Worm (Caenorhabditis elegans) whole organism, late embryonic: Measurements from ENCODE around the gene C27H5.2.

ENCODE experiments used
- C08G9.2 ChIP-seq: sonication (generic microtip); optimal IDR thresholded peaks from 2 replicates; lab custom pipeline; 2016; ENCODE audit warnings: mild to moderate bottlenecking, missing genetic modification characterization, moderate library complexity, missing compliant biosample characterization
- C38D4.7 ChIP-seq: fragments of 200-800 bp; sonication (Bioruptor generic); optimal IDR thresholded peaks from 2 replicates; lab custom pipeline; 2018; ENCODE audit warnings: mild to moderate bottlenecking, missing genetic modification characterization, moderate library complexity, missing compliant biosample characterization
- F13H6.1 ChIP-seq: sonication (generic microtip); optimal IDR thresholded peaks from 2 replicates; lab custom pipeline; 2016; ENCODE audit warnings: missing genetic modification characterization, missing compliant biosample characterization
- K09A11.1 ChIP-seq: sonication (generic microtip); optimal IDR thresholded peaks from 2 replicates; lab custom pipeline; 2017; ENCODE audit warnings: antibody characterized with exemption, mild to moderate bottlenecking, missing genetic modification characterization, missing compliant biosample characterization; ENCODE audit not compliant: insufficient read depth
- T23F11.4 ChIP-seq: fragments of 200-800 bp; sonication (Bioruptor generic); optimal IDR thresholded peaks from 2 replicates; lab custom pipeline; 2018; ENCODE audit warnings: mild to moderate bottlenecking, missing genetic modification characterization, missing compliant biosample characterization
- Y22D7AL.16 ChIP-seq: sonication (generic microtip); optimal IDR thresholded peaks from 2 replicates; lab custom pipeline; 2016; ENCODE audit warnings: missing genetic modification characterization, missing compliant biosample characterization
- ama-1 ChIP-seq: fragments of 150-350 bp; optimal IDR thresholded peaks from 2 replicates; lab custom pipeline; 2014
- ceh-14 ChIP-seq: sonication (generic microtip); optimal IDR thresholded peaks from 2 replicates; lab custom pipeline; 2016; ENCODE audit warnings: missing genotype, missing genetic modification characterization, missing compliant biosample characterization
- ceh-19 ChIP-seq: fragments of 200-800 bp; sonication (Bioruptor generic); optimal IDR thresholded peaks from 2 replicates; lab custom pipeline; 2018; ENCODE audit warnings: mild to moderate bottlenecking, missing genetic modification characterization, missing compliant biosample characterization
- ceh-2 ChIP-seq: sonication (generic microtip); optimal IDR thresholded peaks from 2 replicates; lab custom pipeline; 2016; ENCODE audit warnings: missing genotype, missing genetic modification characterization, missing compliant biosample characterization
- ceh-24 ChIP-seq: sonication (generic microtip); optimal IDR thresholded peaks from 2 replicates; lab custom pipeline; 2016; ENCODE audit warnings: mild to moderate bottlenecking, missing genetic modification characterization, missing compliant biosample characterization
- ceh-30 ChIP-seq: fragments of 150-350 bp; optimal IDR thresholded peaks from 2 replicates; lab custom pipeline; 2014; ENCODE audit warnings: missing biosample characterization, missing genetic modification characterization
- ceh-31 ChIP-seq: sonication (generic microtip); optimal IDR thresholded peaks from 2 replicates; lab custom pipeline; 2016; ENCODE audit warnings: missing genetic modification characterization, missing compliant biosample characterization
- ceh-45 ChIP-seq: fragments of 200-800 bp; sonication (Bioruptor generic); IDR thresholded peaks from 2 replicates; pipeline ENCODE4 v1.3.6; 2022; ENCODE audit warnings: missing genetic modification reagents, missing genetic modification characterization, missing compliant biosample characterization
- che-1 ChIP-seq: sonication (generic microtip); optimal IDR thresholded peaks from 2 replicates; lab custom pipeline; 2016; ENCODE audit warnings: mild to moderate bottlenecking, missing genetic modification characterization, missing compliant biosample characterization
- dmd-4 ChIP-seq: sonication (generic microtip); optimal IDR thresholded peaks from 2 replicates; lab custom pipeline; 2016; ENCODE audit warnings: borderline replicate concordance, missing genetic modification characterization, missing compliant biosample characterization
- elt-2 ChIP-seq: sonication (generic microtip); optimal IDR thresholded peaks from 2 replicates; lab custom pipeline; 2016; ENCODE audit warnings: missing genetic modification reagents, missing genetic modification characterization, missing compliant biosample characterization
- ets-4 ChIP-seq: sonication (generic microtip); optimal IDR thresholded peaks from 2 replicates; lab custom pipeline; 2016; ENCODE audit warnings: missing genetic modification characterization, missing compliant biosample characterization
- fax-1 ChIP-seq: sonication (generic microtip); optimal IDR thresholded peaks from 2 replicates; lab custom pipeline; 2016; ENCODE audit warnings: missing genotype, missing genetic modification characterization, missing compliant biosample characterization
- fkh-10 ChIP-seq: fragments of 150-350 bp; optimal IDR thresholded peaks from 2 replicates; lab custom pipeline; 2014; ENCODE audit warnings: missing biosample characterization, missing genetic modification reagents, missing genetic modification characterization
- gmeb-2 ChIP-seq: sonication (generic microtip); optimal IDR thresholded peaks from 2 replicates; lab custom pipeline; 2016; ENCODE audit warnings: missing genetic modification characterization, inconsistent platforms, missing compliant biosample characterization
- hlh-13 ChIP-seq: fragments of 200-800 bp; sonication (Bioruptor generic); optimal IDR thresholded peaks from 2 replicates; lab custom pipeline; 2018; ENCODE audit warnings: mild to moderate bottlenecking, missing genetic modification characterization, missing compliant biosample characterization
- hlh-15 ChIP-seq: sonication (generic microtip); optimal IDR thresholded peaks from 2 replicates; lab custom pipeline; 2016; ENCODE audit warnings: missing genetic modification characterization, missing compliant biosample characterization
- hlh-30 ChIP-seq: sonication (generic microtip); optimal IDR thresholded peaks from 2 replicates; lab custom pipeline; 2017; ENCODE audit warnings: antibody characterized with exemption, missing genetic modification characterization, missing compliant biosample characterization; ENCODE audit not compliant: insufficient read depth
- hlh-6 ChIP-seq: sonication (generic microtip); optimal IDR thresholded peaks from 2 replicates; lab custom pipeline; 2016; ENCODE audit warnings: missing genotype, missing genetic modification characterization, missing compliant biosample characterization
- hlh-8 ChIP-seq: sonication (generic microtip); optimal IDR thresholded peaks from 2 replicates; lab custom pipeline; 2016; ENCODE audit warnings: missing genotype, missing genetic modification characterization, missing compliant biosample characterization
- madf-2 ChIP-seq: sonication (generic microtip); optimal IDR thresholded peaks from 2 replicates; lab custom pipeline; 2017; ENCODE audit warnings: missing genetic modification characterization, missing compliant biosample characterization
- mec-3 ChIP-seq: sonication (generic microtip); optimal IDR thresholded peaks from 2 replicates; lab custom pipeline; 2016; ENCODE audit warnings: borderline replicate concordance, missing genetic modification characterization, missing compliant biosample characterization
- nhr-11 ChIP-seq: fragments of 150-350 bp; optimal IDR thresholded peaks from 2 replicates; lab custom pipeline; 2014; ENCODE audit warnings: missing biosample characterization, missing genetic modification characterization
- nhr-232 ChIP-seq: sonication (generic microtip); optimal IDR thresholded peaks from 2 replicates; lab custom pipeline; 2016; ENCODE audit warnings: missing genetic modification characterization, missing compliant biosample characterization
- npax-4 ChIP-seq: sonication (generic microtip); optimal IDR thresholded peaks from 2 replicates; lab custom pipeline; 2016; ENCODE audit warnings: missing genetic modification characterization, missing compliant biosample characterization
- pax-1 ChIP-seq: fragments of 150-350 bp; optimal IDR thresholded peaks from 2 replicates; lab custom pipeline; 2014; ENCODE audit warnings: missing biosample characterization, missing genetic modification characterization
- pha-2 ChIP-seq: sonication (generic microtip); optimal IDR thresholded peaks from 2 replicates; lab custom pipeline; 2017; ENCODE audit warnings: mild to moderate bottlenecking, missing genetic modification characterization, missing compliant biosample characterization
- pha-4 ChIP-seq: fragments of 150-350 bp; optimal IDR thresholded peaks from 2 replicates; lab custom pipeline; 2018; ENCODE audit warnings: missing biosample characterization, missing genetic modification reagents, missing genetic modification characterization
- pqm-1 ChIP-seq: sonication (generic microtip); optimal IDR thresholded peaks from 2 replicates; lab custom pipeline; 2016; ENCODE audit warnings: missing genetic modification characterization, missing compliant biosample characterization
- ref-2 ChIP-seq: sonication (generic microtip); optimal IDR thresholded peaks from 2 replicates; lab custom pipeline; 2016; ENCODE audit warnings: missing genetic modification characterization, missing compliant biosample characterization
- rnt-1 ChIP-seq: sonication (generic microtip); optimal IDR thresholded peaks from 2 replicates; lab custom pipeline; 2016; ENCODE audit warnings: missing genetic modification characterization, missing compliant biosample characterization
- sox-2 ChIP-seq: fragments of 200-800 bp; sonication (Bioruptor generic); IDR thresholded peaks from 2 replicates; pipeline ENCODE4 v1.3.6; 2022; ENCODE audit warnings: missing genetic modification reagents, missing genetic modification characterization, missing compliant biosample characterization
- syd-9 ChIP-seq: sonication (generic microtip); optimal IDR thresholded peaks from 2 replicates; lab custom pipeline; 2016; ENCODE audit warnings: mild to moderate bottlenecking, missing genetic modification characterization, moderate library complexity, missing compliant biosample characterization
- tbx-2 ChIP-seq: sonication (generic microtip); optimal IDR thresholded peaks from 2 replicates; lab custom pipeline; 2016; ENCODE audit warnings: missing genetic modification characterization, missing compliant biosample characterization
- tbx-7 ChIP-seq: sonication (generic microtip); optimal IDR thresholded peaks from 2 replicates; lab custom pipeline; 2016; ENCODE audit warnings: missing genotype, missing genetic modification characterization, missing compliant biosample characterization
- unc-3 ChIP-seq, 2 experiments: fragments of 200-800 bp in 1 of 2; sonication (Bioruptor generic) in 1 of 2; sonication (generic microtip) in 1 of 2; conservative IDR thresholded peaks in 1 of 2; optimal IDR thresholded peaks in 1 of 2; 2 replicates each; pipeline versions ENCODE4 v1.3.6 to Lab custom; 2016 to 2022; ENCODE audit warnings: missing compliant biosample characterization in 2 of 2, missing genetic modification characterization in 2 of 2, missing genetic modification reagents in 1 of 2
- unc-42 ChIP-seq: sonication (generic microtip); optimal IDR thresholded peaks from 2 replicates; lab custom pipeline; 2016; ENCODE audit warnings: missing genotype, missing genetic modification characterization, missing compliant biosample characterization
- unc-86 ChIP-seq: sonication (generic microtip); optimal IDR thresholded peaks from 2 replicates; lab custom pipeline; 2016; ENCODE audit warnings: missing genetic modification characterization, missing compliant biosample characterization
- zip-5 ChIP-seq: sonication (generic microtip); optimal IDR thresholded peaks from 2 replicates; lab custom pipeline; 2016; ENCODE audit warnings: missing genetic modification characterization, missing compliant biosample characterization
- ztf-16 ChIP-seq: sonication (generic microtip); optimal IDR thresholded peaks from 2 replicates; lab custom pipeline; 2017; ENCODE audit warnings: missing genetic modification characterization, missing compliant biosample characterization

Gene C27H5.2

ce11 chrII:7197434-7197833 is 42.1 kb downstream of the C27H5.2 start:
- TF ChIP-seq pha-4 (tag; lab: Kevin White, UChicago) (no peak), ceh-45 (GFP tag; lab: Robert Waterston, UW) (no peak), madf-2 (no peak), K09A11.1 (no peak), hlh-15 (no peak), T23F11.4 (GFP tag; lab: Kevin White, UChicago) (no peak), tbx-2 (tag; lab: Kevin White, UChicago) (no peak), ets-4 (tag; lab: Kevin White, UChicago) (no peak), ceh-24 (tag; lab: Kevin White, UChicago) (no peak), unc-42 (no peak), ceh-14 (tag; lab: Kevin White, UChicago) (no peak), che-1 (no peak), C38D4.7 (GFP tag; lab: Kevin White, UChicago) (no peak), hlh-6 (tag; lab: Kevin White, UChicago) (no peak)

ce11 chrII:7199308-7199707 is 43.9 kb downstream of the C27H5.2 start, which contains the start of gene E04F6.6:
Gene E04F6.6, minus strand, starts transcription at chrII:7199565.
- no peak for TF ChIP-seq che-1

ce11 chrII:7200051-7200599 is 44.7 kb downstream of the C27H5.2 start, which contains the start of gene pcrg-1:
Gene pcrg-1, plus strand, starts transcription at chrII:7200549.
- TF ChIP-seq F13H6.1 (tag; lab: Kevin White, UChicago) (peak; percentile 89), ceh-19 (GFP tag; lab: Kevin White, UChicago) (peak; percentile 90), fax-1 (tag; lab: Kevin White, UChicago) (peak; percentile 75), K09A11.1 (peak; percentile 43), hlh-13 (GFP tag; lab: Kevin White, UChicago) (peak; percentile 92), ceh-31 (tag; lab: Kevin White, UChicago) (peak; percentile 71), ceh-30 (tag; lab: Kevin White, UChicago) (no peak), che-1 (peak; percentile 91), ref-2 (tag; lab: Kevin White, UChicago) (peak; percentile 77), ceh-2 (tag; lab: Kevin White, UChicago) (peak; percentile 78), nhr-11 (tag; lab: Kevin White, UChicago) (no peak), C08G9.2 (tag; lab: Kevin White, UChicago) (peak; percentile 76), tbx-2 (tag; lab: Kevin White, UChicago) (peak; percentile 85), pha-4 (tag; lab: Kevin White, UChicago) (no peak), ceh-14 (tag; lab: Kevin White, UChicago) (peak; percentile 91), madf-2 (peak; percentile 85), mec-3 (tag; lab: Kevin White, UChicago) (peak; percentile 39), Y22D7AL.16 (peak; percentile 84), fkh-10 (GFP tag; lab: Kevin White, UChicago) (no peak), ceh-24 (tag; lab: Kevin White, UChicago) (peak; percentile 74), ama-1 (lab: Kevin White, UChicago) (no peak), pax-1 (tag; lab: Kevin White, UChicago) (no peak), ceh-45 (GFP tag; lab: Robert Waterston, UW) (peak; percentile 84), syd-9 (tag; lab: Kevin White, UChicago) (peak; percentile 74), nhr-232 (tag; lab: Kevin White, UChicago) (peak; percentile 73), hlh-8 (tag; lab: Kevin White, UChicago) (peak; percentile 44), unc-86 (tag; lab: Kevin White, UChicago) (peak; percentile 75), unc-42 (peak; percentile 35), gmeb-2 (tag; lab: Kevin White, UChicago) (peak; percentile 78), hlh-30 (tag; lab: Kevin White, UChicago) (peak; percentile 73), zip-5 (tag; lab: Kevin White, UChicago) (peak; percentile 45), npax-4 (tag; lab: Kevin White, UChicago) (peak; percentile 84), hlh-15 (peak; percentile 71), pha-2 (tag; lab: Kevin White, UChicago) (peak; percentile 78), tbx-7 (tag; lab: Kevin White, UChicago) (peak; percentile 71), ztf-16 (peak; percentile 89), unc-3 (GFP tag; conservative IDR thresholded peaks at IDR 0.05; lab: Robert Waterston, UW) (peak; percentile 90), unc-3 (tag; optimal IDR thresholded peaks at IDR 0.05; lab: Kevin White, UChicago) (peak; percentile 66), rnt-1 (peak; percentile 87), dmd-4 (tag; lab: Kevin White, UChicago) (peak; percentile 79), pqm-1 (peak; percentile 61), sox-2 (GFP tag; lab: Robert Waterston, UW) (peak; percentile 87), elt-2 (peak; percentile 90), ets-4 (tag; lab: Kevin White, UChicago) (peak; percentile 52)
